Fruit fly (Drosophila melanogaster): ENCODE measurements around the gene betaNACtes1.

betaNACtes1 gene

DNA sequence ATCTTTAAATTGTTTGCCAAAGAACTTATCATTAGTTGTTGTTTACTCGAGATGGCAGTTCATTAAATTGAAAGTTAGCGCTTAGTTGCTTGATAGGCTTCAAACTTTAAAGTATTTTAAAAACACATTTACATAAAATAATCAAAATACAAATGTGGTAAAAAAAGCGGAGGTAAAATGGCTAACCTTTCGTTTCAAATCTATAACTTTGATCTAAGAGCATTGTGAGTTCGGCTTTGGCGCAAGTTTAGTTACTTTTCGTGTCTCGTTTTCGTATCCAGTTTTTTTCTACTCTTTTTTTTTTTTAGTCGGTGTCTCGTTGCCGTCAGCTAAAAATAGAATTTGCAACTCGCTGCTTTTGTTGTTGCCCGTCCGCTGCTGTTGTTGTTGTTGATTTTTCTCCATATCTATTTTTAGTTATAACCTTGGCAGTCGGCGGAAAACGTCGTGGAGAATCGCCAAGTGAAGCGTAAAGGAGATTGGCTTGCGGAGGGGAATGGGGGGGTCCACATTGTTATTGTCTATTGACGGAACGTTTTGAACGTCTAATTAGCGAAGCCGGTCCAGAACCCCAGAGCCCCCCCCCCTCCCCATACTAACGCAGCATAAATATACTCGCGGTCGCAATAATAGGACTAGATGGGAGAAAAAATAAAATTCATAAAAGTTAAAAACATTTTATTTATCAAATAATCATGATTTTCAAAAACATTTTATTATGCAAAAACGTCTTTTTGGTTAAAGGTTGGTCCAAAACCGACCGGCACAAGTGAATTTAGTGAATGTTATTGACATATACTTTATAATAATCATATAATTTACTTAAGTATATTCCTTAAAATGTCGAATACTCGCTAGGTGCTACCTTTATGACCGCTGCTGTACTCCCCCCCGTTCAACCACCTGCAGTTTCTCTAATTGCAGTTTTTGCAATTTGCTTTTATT, 42.4 kb upstream of the betaNACtes1 start:
- TF ChIP-seq Snoo (tag; optimal IDR thresholded peaks at IDR 0.05) = peak; percentile 22
- TF ChIP-seq CG9948 (tag; optimal IDR thresholded peaks at IDR 0.05) = peak; percentile 86
- TF ChIP-seq D1 (tag; optimal IDR thresholded peaks at IDR 0.05) = no peak
- peak; percentile 64 for TF ChIP-seq CG34367 (tag; optimal IDR thresholded peaks at IDR 0.05)
- TF ChIP-seq Pif1B (GFP tag; optimal IDR thresholded peaks at IDR 0.05) = peak; percentile 46
- peak; percentile 6 for TF ChIP-seq EcR (GFP tag; optimal IDR thresholded peaks at IDR 0.05)
- peak; percentile 24 for TF ChIP-seq CG13204 (GFP tag; optimal IDR thresholded peaks at IDR 0.05)
- TF ChIP-seq Pif1A (GFP tag; optimal IDR thresholded peaks at IDR 0.05) = peak; percentile 48
- TF ChIP-seq CG32121 (GFP tag; IDR thresholded peaks at IDR 0.05) = peak; percentile 83
- TF ChIP-seq rn (GFP tag; IDR thresholded peaks at IDR 0.05) = peak; percentile 43; the same call in 1 of the 2 replicates
- TF ChIP-seq CG8159 (tag; optimal IDR thresholded peaks at IDR 0.05) = peak; percentile 79
- peak; percentile 74 for TF ChIP-seq Ets98B (GFP tag; IDR thresholded peaks at IDR 0.05)
- TF ChIP-seq fd96Ca (GFP tag; IDR thresholded peaks at IDR 0.05) = peak; percentile 57
- TF ChIP-seq CG17806 (tag; optimal IDR thresholded peaks at IDR 0.05) = peak; percentile 76
- peak; percentile 93 for TF ChIP-seq CG14655 (GFP tag; optimal IDR thresholded peaks at IDR 0.05)
- peak; percentile 90 for TF ChIP-seq CG4496 (GFP tag; IDR thresholded peaks at IDR 0.05)
- TF ChIP-seq CG8301 (tag; optimal IDR thresholded peaks at IDR 0.05) = peak; percentile 88
- TF ChIP-seq CG10348 (GFP tag; IDR thresholded peaks at IDR 0.05) = peak; percentile 41; the same call in 1 of the 2 replicates
- peak; percentile 68 for TF ChIP-seq CG15710 (tag; optimal IDR thresholded peaks at IDR 0.05)
- peak; percentile 13 for TF ChIP-seq gl (tag; optimal IDR thresholded peaks at IDR 0.05)
- peak; percentile 81 for TF ChIP-seq CG12605 (GFP tag; IDR thresholded peaks at IDR 0.05)

dm6 chrX:14213509-14214154, 41.2 kb upstream of the betaNACtes1 start:
- no peak for TF ChIP-seq D1 (tag; optimal IDR thresholded peaks at IDR 0.05)
- peak; percentile 41 for TF ChIP-seq Pif1A (GFP tag; optimal IDR thresholded peaks at IDR 0.05)
- TF ChIP-seq CG17806 (tag; optimal IDR thresholded peaks at IDR 0.05) = peak; percentile 15
- TF ChIP-seq gl (tag; optimal IDR thresholded peaks at IDR 0.05) = no peak
- TF ChIP-seq CG12605 (GFP tag; IDR thresholded peaks at IDR 0.05) = 0 out of 2 replicates have a peak, but pooled peaks have one; percentile 30
- TF ChIP-seq CG14655 (GFP tag; optimal IDR thresholded peaks at IDR 0.05) = peak; percentile 60
- TF ChIP-seq Ets98B (GFP tag; IDR thresholded peaks at IDR 0.05) = peak; percentile 46
- TF ChIP-seq CG8301 (tag; optimal IDR thresholded peaks at IDR 0.05) = peak; percentile 44
- no peak for TF ChIP-seq CG13204 (GFP tag; optimal IDR thresholded peaks at IDR 0.05)
- TF ChIP-seq CG8159 (tag; optimal IDR thresholded peaks at IDR 0.05) = no peak
- TF ChIP-seq CG15710 (tag; optimal IDR thresholded peaks at IDR 0.05) = peak; percentile 17
- TF ChIP-seq CG9948 (tag; optimal IDR thresholded peaks at IDR 0.05) = peak; percentile 10
- peak; percentile 43; the same call in 1 of the 3 replicates for TF ChIP-seq CG4496 (GFP tag; IDR thresholded peaks at IDR 0.05)
- no peak for TF ChIP-seq CG32121 (GFP tag; IDR thresholded peaks at IDR 0.05)
- no peak for TF ChIP-seq Pif1B (GFP tag; optimal IDR thresholded peaks at IDR 0.05)
- TF ChIP-seq fd96Ca (GFP tag; IDR thresholded peaks at IDR 0.05) = peak; percentile 54; the same call in 1 of the 3 replicates

dm6 chrX:14212147-14212792, 39.8 kb upstream of the betaNACtes1 start:
- TF ChIP-seq CG12605 (GFP tag; IDR thresholded peaks at IDR 0.05) (0 out of 2 replicates have a peak, but pooled peaks have one; percentile 17), rn (GFP tag; IDR thresholded peaks at IDR 0.05) (no peak), CG34367 (tag; optimal IDR thresholded peaks at IDR 0.05) (no peak), CG13204 (GFP tag; optimal IDR thresholded peaks at IDR 0.05) (peak; percentile 21), EcR (GFP tag; optimal IDR thresholded peaks at IDR 0.05) (peak; percentile 54), Ets98B (GFP tag; IDR thresholded peaks at IDR 0.05) (peak; percentile 9; the same call in 1 of the 2 replicates), Pif1A (GFP tag; optimal IDR thresholded peaks at IDR 0.05) (no peak), CG17806 (tag; optimal IDR thresholded peaks at IDR 0.05) (no peak)

- peak; percentile 65 for TF ChIP-seq CG14655 (GFP tag; optimal IDR thresholded peaks at IDR 0.05)
- 0 out of 2 replicates have a peak, but pooled peaks have one; percentile 32 for TF ChIP-seq CG12605 (GFP tag; IDR thresholded peaks at IDR 0.05)
- peak; percentile 49 for TF ChIP-seq Pif1B (GFP tag; optimal IDR thresholded peaks at IDR 0.05)
- TF ChIP-seq Pif1A (GFP tag; optimal IDR thresholded peaks at IDR 0.05) = peak; percentile 45
- peak; percentile 43 for TF ChIP-seq CG8159 (tag; optimal IDR thresholded peaks at IDR 0.05)
- no peak for TF ChIP-seq rn (GFP tag; IDR thresholded peaks at IDR 0.05)
- no peak for TF ChIP-seq CG32121 (GFP tag; IDR thresholded peaks at IDR 0.05)
- no peak for TF ChIP-seq D1 (tag; optimal IDR thresholded peaks at IDR 0.05)
- TF ChIP-seq CG9948 (tag; optimal IDR thresholded peaks at IDR 0.05) = peak; percentile 48
- no peak for TF ChIP-seq CG13204 (GFP tag; optimal IDR thresholded peaks at IDR 0.05)
- TF ChIP-seq Snoo (tag; optimal IDR thresholded peaks at IDR 0.05) = no peak
- TF ChIP-seq gl (tag; optimal IDR thresholded peaks at IDR 0.05) = no peak
- TF ChIP-seq CG15710 (tag; optimal IDR thresholded peaks at IDR 0.05) = peak; percentile 9
- no peak; the same call in 1 of the 2 replicates for TF ChIP-seq Ets98B (GFP tag; IDR thresholded peaks at IDR 0.05)
- no peak for TF ChIP-seq CG17806 (tag; optimal IDR thresholded peaks at IDR 0.05)
- TF ChIP-seq CG34367 (tag; optimal IDR thresholded peaks at IDR 0.05) = peak; percentile 36
- peak; percentile 30; the same call in 2 of the 3 replicates for TF ChIP-seq CG4496 (GFP tag; IDR thresholded peaks at IDR 0.05)
- TF ChIP-seq fd96Ca (GFP tag; IDR thresholded peaks at IDR 0.05) = no peak
- TF ChIP-seq CG8301 (tag; optimal IDR thresholded peaks at IDR 0.05) = peak; percentile 48
- TF ChIP-seq EcR (GFP tag; optimal IDR thresholded peaks at IDR 0.05) = peak; percentile 32
Observed at dm6 chrX:14211250-14211944, 39.0 kb upstream of the betaNACtes1 start.
